Worm (Caenorhabditis elegans): ENCODE measurements around the gene aakg-5.
A peak's percentile ranks its signal among the peaks of the same experiment; 100 is the strongest.

aakg-5 gene

ce11 chrII:9974967-9975366 lies at the start of gene aakg-5:
TSS of gene aakg-5 (minus strand) at chrII:9975125.
- TF ChIP-seq fax-1 (tag; optimal IDR thresholded peaks at IDR 0.05) (no peak), elt-2 (tag; optimal IDR thresholded peaks at IDR 0.05) (no peak), rnt-1 (tag; optimal IDR thresholded peaks at IDR 0.05) (no peak), ceh-2 (tag; optimal IDR thresholded peaks at IDR 0.05) (no peak), pha-4 (tag; optimal IDR thresholded peaks at IDR 0.05) (no peak), tbx-7 (tag; optimal IDR thresholded peaks at IDR 0.05) (no peak), ceh-31 (tag; optimal IDR thresholded peaks at IDR 0.05) (peak; percentile 19), dve-1 (tag; optimal IDR thresholded peaks at IDR 0.05) (peak; percentile 11), ztf-16 (tag; optimal IDR thresholded peaks at IDR 0.05) (no peak), nhr-11 (tag; optimal IDR thresholded peaks at IDR 0.05) (no peak), unc-55 (GFP tag; optimal IDR thresholded peaks at IDR 0.05) (peak; percentile 22), nhr-232 (tag; optimal IDR thresholded peaks at IDR 0.05) (no peak), F13H6.1 (tag; optimal IDR thresholded peaks at IDR 0.05) (no peak), ceh-18 (tag; optimal IDR thresholded peaks at IDR 0.05) (peak; percentile 43), nfya-1 (tag; optimal IDR thresholded peaks at IDR 0.05) (peak; percentile 25), sox-4 (tag; optimal IDR thresholded peaks at IDR 0.05) (no peak), unc-3 (GFP tag; conservative IDR thresholded peaks at IDR 0.05) (no peak), unc-3 (tag; optimal IDR thresholded peaks at IDR 0.05) (no peak)

ce11 chrII:10021749-10022148 lies 46.8 kb upstream of the aakg-5 start:
- TF ChIP-seq unc-42 (tag; optimal IDR thresholded peaks at IDR 0.05) (peak; percentile 91), ceh-34 (tag; optimal IDR thresholded peaks at IDR 0.05) (no peak)

- TF ChIP-seq ztf-16 (tag; optimal IDR thresholded peaks at IDR 0.05) (no peak), rnt-1 (tag; optimal IDR thresholded peaks at IDR 0.05) (no peak), che-1 (tag; optimal IDR thresholded peaks at IDR 0.05) (no peak), ceh-30 (tag; optimal IDR thresholded peaks at IDR 0.05) (no peak), unc-55 (GFP tag; optimal IDR thresholded peaks at IDR 0.05) (no peak), C38D4.7 (GFP tag; optimal IDR thresholded peaks at IDR 0.05) (no peak), ceh-34 (tag; optimal IDR thresholded peaks at IDR 0.05) (no peak), pha-2 (tag; optimal IDR thresholded peaks at IDR 0.05) (no peak), ceh-22 (tag; optimal IDR thresholded peaks at IDR 0.05) (no peak), unc-86 (tag; optimal IDR thresholded peaks at IDR 0.05) (no peak), T23F11.4 (GFP tag; optimal IDR thresholded peaks at IDR 0.05) (no peak), lin-11 (tag; optimal IDR thresholded peaks at IDR 0.05) (no peak)
Measured at ce11 chrII:10019669-10020068, 44.7 kb upstream of the aakg-5 start.

- no peak for TF ChIP-seq pat-9 (tag; optimal IDR thresholded peaks at IDR 0.05)
Measured at ce11 chrII:10017528-10017927, 42.6 kb upstream of the aakg-5 start.

ce11 chrII:10016013-10016412 lies 41.1 kb upstream of the aakg-5 start, which contains the start of gene lec-2:
TSS of gene lec-2 (minus strand) at chrII:10016183.
- TF ChIP-seq ceh-6 (GFP tag; optimal IDR thresholded peaks at IDR 0.05) (no peak), npax-4 (tag; optimal IDR thresholded peaks at IDR 0.05) (no peak), hlh-30 (tag; optimal IDR thresholded peaks at IDR 0.05; ENCODE audit: insufficient read depth) (no peak), ceh-2 (tag; optimal IDR thresholded peaks at IDR 0.05) (no peak), lim-6 (tag; optimal IDR thresholded peaks at IDR 0.05) (no peak), eyg-1 (tag; optimal IDR thresholded peaks at IDR 0.05) (no peak), pqm-1 (tag; optimal IDR thresholded peaks at IDR 0.05) (no peak), syd-9 (tag; optimal IDR thresholded peaks at IDR 0.05) (no peak), pha-4 (tag; optimal IDR thresholded peaks at IDR 0.05) (no peak), ets-4 (tag; optimal IDR thresholded peaks at IDR 0.05) (no peak), tbx-7 (tag; optimal IDR thresholded peaks at IDR 0.05) (no peak), ama-1 (optimal IDR thresholded peaks at IDR 0.05) (no peak), odd-2 (tag; optimal IDR thresholded peaks at IDR 0.05) (no peak)

Measured in whole organism, late embryonic.